Worm (Caenorhabditis elegans) whole organism, L3 larva: ENCODE results near the gene rps-14.

Source experiments
- mdl-1 ChIP-seq: fragments of 150-350 bp; optimal IDR thresholded peaks from 2 replicates; lab custom pipeline; 2014; ENCODE audit warnings: missing biosample characterization, missing genetic modification characterization
- ztf-4 ChIP-seq: fragments of 150-350 bp; optimal IDR thresholded peaks from 2 replicates; lab custom pipeline; 2014; ENCODE audit warnings: missing biosample characterization, missing genetic modification characterization

ce11 chrIII:7161055-7161454 lies 18.3 kb downstream of the rps-14 start, which contains the start of gene rnp-7:
- no peak for TF ChIP-seq mdl-1
- TF ChIP-seq ztf-4 (tag; lab: Kevin White, UChicago), result no peak
